Worm (Caenorhabditis elegans) whole organism, midembryonic: ENCODE results near the gene K10G4.5.

Experiments
- cog-1 ChIP-seq: sonication (generic microtip); optimal IDR thresholded peaks from 2 replicates; lab custom pipeline; 2016; ENCODE audit warnings: missing genetic modification characterization, missing compliant biosample characterization
- flt-1 ChIP-seq: fragments of 200-800 bp; sonication (Bioruptor generic); IDR thresholded peaks from 2 replicates; pipeline ENCODE4 v1.3.6; 2022; ENCODE audit warnings: missing genetic modification characterization, missing compliant biosample characterization
- tab-1 ChIP-seq: fragments of 200-800 bp; sonication (Bioruptor generic); IDR thresholded peaks from 2 replicates; pipeline ENCODE4 v1.3.6; 2022; ENCODE audit warnings: missing genetic modification characterization, missing compliant biosample characterization
- ztf-29 ChIP-seq: fragments of 200-800 bp; sonication (Bioruptor generic); IDR thresholded peaks from 2 replicates; pipeline ENCODE4 v1.3.6; 2022; ENCODE audit warnings: missing genetic modification reagents, missing genetic modification characterization, missing compliant biosample characterization

DNA sequence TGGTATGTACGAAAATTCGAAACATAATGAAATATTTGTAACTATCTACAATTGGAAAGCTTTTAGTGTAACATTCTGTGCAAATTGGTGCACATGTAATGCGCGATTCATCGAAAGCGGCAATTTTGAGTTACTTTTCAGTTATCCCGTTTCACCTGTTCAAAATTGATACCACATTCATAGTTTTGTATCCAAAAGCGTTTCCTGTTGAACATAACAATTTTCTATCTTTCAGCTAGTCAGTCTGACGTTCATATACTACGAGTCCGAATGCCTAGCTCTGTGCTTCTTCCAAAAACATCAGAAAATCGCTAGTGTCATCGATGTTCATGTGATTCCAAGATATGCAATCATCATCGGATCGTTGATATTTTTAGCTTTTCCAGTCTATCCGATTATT lies 2.1 kb upstream of the K10G4.5 start:
- TF ChIP-seq tab-1 (GFP tag; lab: Robert Waterston, UW) = no peak
- TF ChIP-seq cog-1 (tag; lab: Kevin White, UChicago) = no peak
- no peak for TF ChIP-seq flt-1
- no peak for TF ChIP-seq ztf-29
